Worm (Caenorhabditis elegans): ENCODE results near the gene gpr-1.

- TF ChIP-seq flt-1 (GFP tag; IDR thresholded peaks at IDR 0.05) (no peak), ama-1 (optimal IDR thresholded peaks at IDR 0.05) (no peak), scrt-1 (GFP tag; IDR thresholded peaks at IDR 0.05) (peak; percentile 40; the same call in 1 of the 2 replicates), ceh-13 (GFP tag; optimal IDR thresholded peaks at IDR 0.05) (no peak), B0310.2 (tag; optimal IDR thresholded peaks at IDR 0.05) (no peak), pes-1 (GFP tag; IDR thresholded peaks at IDR 0.05) (no peak), tra-4 (tag; optimal IDR thresholded peaks at IDR 0.05) (no peak), tbx-11 (GFP tag; IDR thresholded peaks at IDR 0.05) (no peak), ets-7 (tag; optimal IDR thresholded peaks at IDR 0.05) (no peak), ceh-36 (tag; optimal IDR thresholded peaks at IDR 0.05) (no peak), F13C5.2 (tag; optimal IDR thresholded peaks at IDR 0.05) (no peak)
Observed at ce11 chrIII:8639188-8639795, 10.6 kb downstream of the gpr-1 start, which contains the start of gene fip-1.
